Fruit fly (Drosophila melanogaster): Measurements from ENCODE around the gene CG5217.

DNA sequence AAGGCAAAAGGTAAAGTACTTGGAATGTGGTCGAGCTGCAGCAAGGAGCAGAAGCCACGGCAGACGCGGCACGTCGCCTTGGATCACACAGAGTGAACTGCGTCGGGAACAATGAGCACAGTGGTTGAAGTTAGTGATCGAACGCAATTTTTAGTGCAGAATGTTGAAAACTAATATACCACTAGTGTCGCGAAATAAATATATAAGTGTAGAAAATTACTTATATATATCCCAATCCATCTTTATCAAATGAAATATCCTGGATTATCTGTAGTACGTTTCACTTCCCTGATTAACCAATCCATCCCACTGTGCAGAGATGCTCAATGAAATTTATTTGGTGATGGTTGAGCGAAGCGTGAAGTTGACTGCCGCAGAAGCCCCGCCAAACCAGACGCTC lies 38.6 kb upstream of the CG5217 start:
- TF ChIP-seq h (optimal IDR thresholded peaks at IDR 0.05), result no peak
- no peak for TF ChIP-seq Myc (optimal IDR thresholded peaks at IDR 0.05)
- TF ChIP-seq psq (optimal IDR thresholded peaks at IDR 0.05), result no peak
- no peak for TF ChIP-seq Sin3A (optimal IDR thresholded peaks at IDR 0.05)
- no peak for TF ChIP-seq ttk (optimal IDR thresholded peaks at IDR 0.05)
